Worm (Caenorhabditis elegans) whole organism, young adult: ENCODE results near the gene srw-67.

Source experiments
- B0035.1 ChIP-seq: sonication (generic microtip); optimal IDR thresholded peaks from 2 replicates; lab custom pipeline; 2016; ENCODE audit warnings: missing genetic modification characterization, mild to moderate bottlenecking, missing compliant biosample characterization, missing genotype, missing genetic modification reagents
- K11D2.4 ChIP-seq: fragments of 200-800 bp; sonication (Bioruptor generic); IDR thresholded peaks from 2 replicates; pipeline ENCODE4 v1.3.6; 2022; ENCODE audit warnings: missing genetic modification reagents, missing genetic modification characterization, missing compliant biosample characterization
- ama-1 ChIP-seq, 3 experiments: fragments of 150-350 bp in 1 of 3; sonication (generic microtip) in 2 of 3; optimal IDR thresholded peaks; 2 replicates each; lab custom pipeline; 2014 to 2018; ENCODE audit warnings: missing biosample characterization in 2 of 3, missing genetic modification characterization in 2 of 3, missing genetic modification reagents in 2 of 3
- attf-3 ChIP-seq: fragments of 200-800 bp; sonication (Bioruptor generic); conservative IDR thresholded peaks from 2 replicates; pipeline ENCODE4 v1.3.6; 2022; ENCODE audit warnings: missing genetic modification reagents, missing genetic modification characterization, missing compliant biosample characterization
- hsf-1 ChIP-seq: fragments of 200-800 bp; sonication (Bioruptor generic); IDR thresholded peaks from 2 replicates; pipeline ENCODE4 v1.3.6; 2022; ENCODE audit warnings: missing genetic modification reagents, missing genetic modification characterization, missing compliant biosample characterization
- mcd-1 ChIP-seq: fragments of 200-800 bp; sonication (Bioruptor generic); IDR thresholded peaks from 2 replicates; pipeline ENCODE4 v1.3.6; 2022; ENCODE audit warnings: missing genetic modification reagents, missing genetic modification characterization, missing compliant biosample characterization
- snpc-4 ChIP-seq, 5 experiments: fragments of 150-350 bp in 1 of 5; sonication (generic microtip) in 4 of 5; optimal IDR thresholded peaks; 2 replicates each; lab custom pipeline; 2014 to 2018; ENCODE audit warnings: missing genetic modification characterization in 5 of 5, missing biosample characterization in 3 of 5, antibody characterized with exemption in 2 of 5, mild to moderate bottlenecking in 2 of 5, missing compliant biosample characterization in 2 of 5, missing genotype in 2 of 5, moderate library complexity in 2 of 5, missing genetic modification reagents in 1 of 5
- unc-130 ChIP-seq: sonication (generic microtip); optimal IDR thresholded peaks from 2 replicates; lab custom pipeline; 2016; ENCODE audit warnings: missing genetic modification reagents, missing genetic modification characterization, missing compliant biosample characterization
- ztf-25 ChIP-seq: fragments of 200-800 bp; sonication (Bioruptor generic); IDR thresholded peaks from 2 replicates; pipeline ENCODE4 v1.3.6; 2022; ENCODE audit warnings: missing genetic modification reagents, missing genetic modification characterization, missing compliant biosample characterization
- ztf-6 ChIP-seq: fragments of 200-800 bp; sonication (Bioruptor generic); IDR thresholded peaks from 2 replicates; pipeline ENCODE4 v1.3.6; 2022; ENCODE audit warnings: missing genetic modification reagents, missing genetic modification characterization, missing compliant biosample characterization

ce11 chrV:7436911-7437310 lies 19.5 kb downstream of the srw-67 start:
- peak; percentile 74 for TF ChIP-seq ama-1 (optimal IDR thresholded peaks at IDR 0.05; lab: Kevin White, UChicago)
- no peak for TF ChIP-seq ama-1 (GFP tag; optimal IDR thresholded peaks at IDR 0.05; lab: Kevin White, UChicago)
- no peak for TF ChIP-seq B0035.1 (tag; lab: Kevin White, UChicago)
- no peak for TF ChIP-seq ztf-25 (GFP tag; lab: Robert Waterston, UW)
- TF ChIP-seq attf-3, result no peak
- no peak for TF ChIP-seq mcd-1
- no peak for TF ChIP-seq snpc-4 (GFP tag; optimal IDR thresholded peaks at IDR 0.05; lab: Kevin White, UChicago)
- TF ChIP-seq snpc-4 (tag; optimal IDR thresholded peaks at IDR 0.05; lab: Kevin White, UChicago), result no peak
- TF ChIP-seq K11D2.4 (GFP tag; lab: Robert Waterston, UW), result no peak
- no peak for TF ChIP-seq ztf-6 (GFP tag; lab: Robert Waterston, UW)
- no peak for TF ChIP-seq unc-130
- no peak for TF ChIP-seq hsf-1 (GFP tag; lab: Robert Waterston, UW)
